Worm (Caenorhabditis elegans): ENCODE results near the gene hda-11.

hda-11 gene

ce11 chrV:10525902-10526301 lies at the start of gene hda-11, which contains the start of gene C35A5.8:
hda-11 (plus strand) TSS chrV:10526184.
C35A5.8 (minus strand) TSS chrV:10525908.
- TF ChIP-seq sea-1 (GFP tag; conservative IDR thresholded peaks at IDR 0.05) (no peak), tbx-11 (GFP tag; IDR thresholded peaks at IDR 0.05) (no peak), tbx-37 (GFP tag; conservative IDR thresholded peaks at IDR 0.05) (peak; percentile 72), scrt-1 (GFP tag; IDR thresholded peaks at IDR 0.05) (no peak)

- TF ChIP-seq ceh-13 (GFP tag; optimal IDR thresholded peaks at IDR 0.05) (no peak), ceh-36 (tag; optimal IDR thresholded peaks at IDR 0.05) (no peak), B0310.2 (tag; optimal IDR thresholded peaks at IDR 0.05) (no peak), tbx-37 (GFP tag; conservative IDR thresholded peaks at IDR 0.05) (no peak), F13C5.2 (tag; optimal IDR thresholded peaks at IDR 0.05) (no peak), ama-1 (optimal IDR thresholded peaks at IDR 0.05) (no peak), tbx-11 (GFP tag; IDR thresholded peaks at IDR 0.05) (no peak), sea-1 (GFP tag; conservative IDR thresholded peaks at IDR 0.05) (no peak), ets-7 (tag; optimal IDR thresholded peaks at IDR 0.05) (no peak), aly-1 (tag; optimal IDR thresholded peaks at IDR 0.05) (no peak), flt-1 (GFP tag; IDR thresholded peaks at IDR 0.05) (no peak), hmg-4 (GFP tag; optimal IDR thresholded peaks at IDR 0.05) (no peak), hnd-1 (tag; optimal IDR thresholded peaks at IDR 0.05) (no peak), scrt-1 (GFP tag; IDR thresholded peaks at IDR 0.05) (no peak), hmbx-1 (tag; optimal IDR thresholded peaks at IDR 0.05) (no peak), pes-1 (GFP tag; IDR thresholded peaks at IDR 0.05) (no peak), tra-4 (tag; optimal IDR thresholded peaks at IDR 0.05) (no peak)
Observed at ce11 chrV:10476864-10477443, 49.0 kb upstream of the hda-11 start.

ce11 chrV:10478097-10478828 lies 47.7 kb upstream of the hda-11 start, which contains the start of the genes crp-1 and Y32F6B.9:
crp-1 (plus strand) TSS chrV:10478564.
Y32F6B.9 (plus strand) TSS chrV:10478699.
- TF ChIP-seq sea-1 (GFP tag; conservative IDR thresholded peaks at IDR 0.05) (no peak), hmg-4 (GFP tag; optimal IDR thresholded peaks at IDR 0.05) (no peak), B0310.2 (tag; optimal IDR thresholded peaks at IDR 0.05) (no peak), tbx-11 (GFP tag; IDR thresholded peaks at IDR 0.05) (no peak), hnd-1 (tag; optimal IDR thresholded peaks at IDR 0.05) (no peak), tra-4 (tag; optimal IDR thresholded peaks at IDR 0.05) (no peak), flt-1 (GFP tag; IDR thresholded peaks at IDR 0.05) (no peak), aly-1 (tag; optimal IDR thresholded peaks at IDR 0.05) (no peak), ceh-36 (tag; optimal IDR thresholded peaks at IDR 0.05) (no peak), hmbx-1 (tag; optimal IDR thresholded peaks at IDR 0.05) (no peak), ama-1 (optimal IDR thresholded peaks at IDR 0.05) (no peak), pes-1 (GFP tag; IDR thresholded peaks at IDR 0.05) (no peak), ets-7 (tag; optimal IDR thresholded peaks at IDR 0.05) (no peak), ceh-13 (GFP tag; optimal IDR thresholded peaks at IDR 0.05) (no peak), F13C5.2 (tag; optimal IDR thresholded peaks at IDR 0.05) (no peak), scrt-1 (GFP tag; IDR thresholded peaks at IDR 0.05) (no peak), tbx-37 (GFP tag; conservative IDR thresholded peaks at IDR 0.05) (no peak)

- TF ChIP-seq hnd-1 (tag; optimal IDR thresholded peaks at IDR 0.05) (no peak), pes-1 (GFP tag; IDR thresholded peaks at IDR 0.05) (no peak), hmbx-1 (tag; optimal IDR thresholded peaks at IDR 0.05) (no peak), F13C5.2 (tag; optimal IDR thresholded peaks at IDR 0.05) (no peak), ceh-13 (GFP tag; optimal IDR thresholded peaks at IDR 0.05) (no peak), ets-7 (tag; optimal IDR thresholded peaks at IDR 0.05) (no peak), B0310.2 (tag; optimal IDR thresholded peaks at IDR 0.05) (no peak), tbx-37 (GFP tag; conservative IDR thresholded peaks at IDR 0.05) (no peak), sea-1 (GFP tag; conservative IDR thresholded peaks at IDR 0.05) (no peak), aly-1 (tag; optimal IDR thresholded peaks at IDR 0.05) (no peak), hmg-4 (GFP tag; optimal IDR thresholded peaks at IDR 0.05) (no peak), ceh-36 (tag; optimal IDR thresholded peaks at IDR 0.05) (no peak), tbx-11 (GFP tag; IDR thresholded peaks at IDR 0.05) (no peak), ama-1 (optimal IDR thresholded peaks at IDR 0.05) (no peak), tra-4 (tag; optimal IDR thresholded peaks at IDR 0.05) (no peak), scrt-1 (GFP tag; IDR thresholded peaks at IDR 0.05) (no peak), flt-1 (GFP tag; IDR thresholded peaks at IDR 0.05) (no peak)
Observed at ce11 chrV:10483995-10484394, 42.0 kb upstream of the hda-11 start.

- TF ChIP-seq B0310.2 (tag; optimal IDR thresholded peaks at IDR 0.05) (no peak), scrt-1 (GFP tag; IDR thresholded peaks at IDR 0.05) (no peak), ceh-36 (tag; optimal IDR thresholded peaks at IDR 0.05) (no peak), F13C5.2 (tag; optimal IDR thresholded peaks at IDR 0.05) (no peak), hnd-1 (tag; optimal IDR thresholded peaks at IDR 0.05) (no peak), tbx-11 (GFP tag; IDR thresholded peaks at IDR 0.05) (no peak)
Observed at ce11 chrV:10484640-10485039, 41.3 kb upstream of the hda-11 start, which contains the start of gene Y32F6B.1. Y32F6B.1 (minus strand) TSS chrV:10484740.

ce11 chrV:10485389-10485788 lies 40.6 kb upstream of the hda-11 start:
- TF ChIP-seq ceh-13 (GFP tag; optimal IDR thresholded peaks at IDR 0.05) (no peak), tbx-11 (GFP tag; IDR thresholded peaks at IDR 0.05) (no peak), flt-1 (GFP tag; IDR thresholded peaks at IDR 0.05) (no peak), tbx-37 (GFP tag; conservative IDR thresholded peaks at IDR 0.05) (no peak), ceh-36 (tag; optimal IDR thresholded peaks at IDR 0.05) (no peak), tra-4 (tag; optimal IDR thresholded peaks at IDR 0.05) (no peak), hmbx-1 (tag; optimal IDR thresholded peaks at IDR 0.05) (no peak), pes-1 (GFP tag; IDR thresholded peaks at IDR 0.05) (no peak), scrt-1 (GFP tag; IDR thresholded peaks at IDR 0.05) (no peak), aly-1 (tag; optimal IDR thresholded peaks at IDR 0.05) (no peak), B0310.2 (tag; optimal IDR thresholded peaks at IDR 0.05) (no peak), ets-7 (tag; optimal IDR thresholded peaks at IDR 0.05) (no peak), ama-1 (optimal IDR thresholded peaks at IDR 0.05) (no peak), F13C5.2 (tag; optimal IDR thresholded peaks at IDR 0.05) (no peak), hnd-1 (tag; optimal IDR thresholded peaks at IDR 0.05) (no peak), sea-1 (GFP tag; conservative IDR thresholded peaks at IDR 0.05) (no peak), hmg-4 (GFP tag; optimal IDR thresholded peaks at IDR 0.05) (no peak)
